Fruit fly (Drosophila melanogaster) whole organism, embryonic: ENCODE measurements around the gene CG42366.
A peak's percentile ranks its signal among the peaks of the same experiment; 100 is the strongest.

ENCODE experiments used
- Abd-B ChIP-seq: fragments of 200-800 bp; sonication (Bioruptor generic); optimal IDR thresholded peaks from 2 replicates; lab custom pipeline; 2018; ENCODE audit warnings: missing biosample characterization, mild to moderate bottlenecking, missing genetic modification characterization, moderate library complexity
- Ada2b ChIP-seq: fragments of 200-800 bp; sonication (Bioruptor generic); IDR thresholded peaks from 2 replicates; pipeline ENCODE4 v1.3.6; 2022; ENCODE audit warnings: missing biosample characterization, missing genetic modification characterization
- Adf1 ChIP-seq: fragments of 200-800 bp; sonication (Bioruptor generic); IDR thresholded peaks from 2 replicates; pipeline ENCODE4 v1.3.6; 2022; ENCODE audit warnings: missing biosample characterization, missing genetic modification characterization
- Bgb ChIP-seq: fragments of 200-800 bp; sonication (Bioruptor generic); IDR thresholded peaks from 2 replicates; pipeline ENCODE4 v1.3.6; 2022; ENCODE audit warnings: missing biosample characterization, missing genetic modification characterization; ENCODE audit not compliant: partially characterized antibody
- CG10274 ChIP-seq: fragments of 200-800 bp; sonication (Bioruptor generic); optimal IDR thresholded peaks from 3 replicates; lab custom pipeline; 2017; ENCODE audit warnings: missing biosample characterization, mild to moderate bottlenecking, missing genetic modification characterization
- CG10959 ChIP-seq: fragments of 200-800 bp; sonication (Bioruptor generic); IDR thresholded peaks from 2 replicates; pipeline ENCODE4 v1.3.6; 2022; ENCODE audit warnings: missing biosample characterization, missing genetic modification characterization
- CG13287 ChIP-seq: fragments of 200-800 bp; sonication (Bioruptor generic); IDR thresholded peaks from 2 replicates; pipeline ENCODE4 v1.3.6; 2022; ENCODE audit warnings: missing biosample characterization, missing genetic modification characterization; ENCODE audit not compliant: partially characterized antibody
- CG13296 ChIP-seq: fragments of 200-800 bp; sonication (Bioruptor generic); optimal IDR thresholded peaks from 3 replicates; lab custom pipeline; 2018; ENCODE audit warnings: missing biosample characterization, mild to moderate bottlenecking, missing genetic modification characterization
- CG15269 ChIP-seq: fragments of 200-800 bp; sonication (Bioruptor generic); optimal IDR thresholded peaks from 2 replicates; lab custom pipeline; 2018; ENCODE audit warnings: missing biosample characterization, mild to moderate bottlenecking, missing genetic modification characterization, moderate library complexity
- CG15601 ChIP-seq: fragments of 200-800 bp; sonication (Bioruptor generic); optimal IDR thresholded peaks from 3 replicates; lab custom pipeline; 2019; ENCODE audit warnings: missing biosample characterization, mild to moderate bottlenecking, missing genetic modification characterization, moderate library complexity
- CG16779 ChIP-seq: fragments of 200-800 bp; sonication (Bioruptor generic); IDR thresholded peaks from 2 replicates; pipeline ENCODE4 v1.3.6; 2022; ENCODE audit warnings: missing biosample characterization, missing genetic modification characterization
- CG17361 ChIP-seq: fragments of 200-800 bp; sonication (Bioruptor generic); IDR thresholded peaks from 3 replicates; pipeline ENCODE4 v1.3.6; 2022; ENCODE audit warnings: missing biosample characterization, missing genetic modification characterization
- CG1832 ChIP-seq: fragments of 200-800 bp; sonication (Bioruptor generic); optimal IDR thresholded peaks from 2 replicates; lab custom pipeline; 2017; ENCODE audit warnings: missing biosample characterization, mild to moderate bottlenecking, missing genetic modification characterization, inconsistent platforms
- CG2202 ChIP-seq: fragments of 200-800 bp; sonication (Bioruptor generic); optimal IDR thresholded peaks from 2 replicates; lab custom pipeline; 2018; ENCODE audit warnings: missing biosample characterization, mild to moderate bottlenecking, missing genetic modification characterization
- CG2712 ChIP-seq: fragments of 200-800 bp; optimal IDR thresholded peaks from 3 replicates; lab custom pipeline; 2019; ENCODE audit warnings: missing biosample characterization, mild to moderate bottlenecking, missing genetic modification characterization, moderate library complexity
- CG33213 ChIP-seq: fragments of 200-800 bp; sonication (Bioruptor generic); optimal IDR thresholded peaks from 3 replicates; lab custom pipeline; 2016; ENCODE audit warnings: missing biosample characterization, missing genetic modification characterization
- CG4360 ChIP-seq: fragments of 200-800 bp; sonication (Bioruptor generic); IDR thresholded peaks from 2 replicates; pipeline ENCODE4 v1.3.6; 2022; ENCODE audit warnings: missing biosample characterization, missing genetic modification characterization
- CG6175 ChIP-seq: fragments of 200-800 bp; sonication (Bioruptor generic); IDR thresholded peaks from 3 replicates; pipeline ENCODE4 v1.3.6; 2022; ENCODE audit warnings: missing biosample characterization, missing genetic modification characterization
- CG6654 ChIP-seq: fragments of 200-800 bp; sonication (Bioruptor generic); optimal IDR thresholded peaks from 2 replicates; lab custom pipeline; 2017; ENCODE audit warnings: missing biosample characterization, mild to moderate bottlenecking, missing genetic modification characterization
- CG6765 ChIP-seq: fragments of 200-800 bp; sonication (Bioruptor generic); optimal IDR thresholded peaks from 3 replicates; lab custom pipeline; 2017; ENCODE audit warnings: missing biosample characterization, mild to moderate bottlenecking, missing genetic modification characterization
- CG7271 ChIP-seq: fragments of 200-800 bp; sonication (Bioruptor generic); optimal IDR thresholded peaks from 2 replicates; lab custom pipeline; 2018; ENCODE audit warnings: missing biosample characterization, mild to moderate bottlenecking, missing genetic modification characterization, moderate library complexity
- CG7963 ChIP-seq: fragments of 200-800 bp; sonication (Bioruptor generic); IDR thresholded peaks from 3 replicates; pipeline ENCODE4 v1.3.6; 2022; ENCODE audit warnings: missing biosample characterization, missing genetic modification characterization; ENCODE audit not compliant: partially characterized antibody
- CG8281 ChIP-seq: fragments of 200-800 bp; sonication (Bioruptor generic); optimal IDR thresholded peaks from 2 replicates; lab custom pipeline; 2018; ENCODE audit warnings: missing biosample characterization, mild to moderate bottlenecking, missing genetic modification characterization, moderate library complexity
- CG9932 ChIP-seq: fragments of 200-800 bp; sonication (Bioruptor generic); IDR thresholded peaks from 2 replicates; pipeline ENCODE4 v1.3.6; 2022; ENCODE audit warnings: missing biosample characterization, missing genetic modification characterization
- D19B ChIP-seq: fragments of 200-800 bp; sonication (Bioruptor generic); optimal IDR thresholded peaks from 2 replicates; lab custom pipeline; 2017; ENCODE audit warnings: missing biosample characterization, mild to moderate bottlenecking, missing genetic modification characterization
- Dip3 ChIP-seq: fragments of 200-800 bp; sonication (Bioruptor generic); optimal IDR thresholded peaks from 3 replicates; lab custom pipeline; 2016; ENCODE audit warnings: missing biosample characterization, missing genetic modification characterization
- Dll ChIP-seq: fragments of 200-800 bp; sonication (Bioruptor generic); IDR thresholded peaks from 4 replicates; pipeline ENCODE4 v1.3.6; 2022; ENCODE audit warnings: missing biosample characterization, missing genetic modification characterization; ENCODE audit not compliant: partially characterized antibody
- Gug ChIP-seq: fragments of 200-800 bp; sonication (Bioruptor generic); IDR thresholded peaks from 4 replicates; pipeline ENCODE4 v1.3.6; 2022; ENCODE audit warnings: missing biosample characterization, missing genetic modification characterization
- Hr3 ChIP-seq: fragments of 200-800 bp; sonication (Bioruptor generic); optimal IDR thresholded peaks from 3 replicates; lab custom pipeline; 2016; ENCODE audit warnings: missing biosample characterization, missing genetic modification characterization
- Neu2 ChIP-seq: fragments of 200-800 bp; sonication (Bioruptor generic); optimal IDR thresholded peaks from 3 replicates; lab custom pipeline; 2016; ENCODE audit warnings: missing biosample characterization, missing genetic modification characterization, borderline replicate concordance
- Scr ChIP-seq: fragments of 200-800 bp; sonication (Bioruptor generic); IDR thresholded peaks from 2 replicates; pipeline ENCODE4 v1.3.6; 2022; ENCODE audit warnings: missing biosample characterization, missing genetic modification characterization; ENCODE audit not compliant: partially characterized antibody
- ash1 ChIP-seq: fragments of 200-800 bp; sonication (Bioruptor generic); optimal IDR thresholded peaks from 2 replicates; lab custom pipeline; 2018; ENCODE audit warnings: missing biosample characterization, mild to moderate bottlenecking, missing genetic modification characterization
- crol ChIP-seq: fragments of 200-800 bp; sonication (Bioruptor generic); IDR thresholded peaks from 2 replicates; pipeline ENCODE4 v1.3.6; 2022; ENCODE audit warnings: missing biosample characterization, missing genetic modification characterization
- da ChIP-seq: fragments of 200-800 bp; sonication (Bioruptor generic); optimal IDR thresholded peaks from 2 replicates; lab custom pipeline; 2016; ENCODE audit warnings: missing biosample characterization, missing genetic modification characterization
- dpn ChIP-seq, 2 experiments: fragments of 200-800 bp; sonication (Bioruptor generic); optimal IDR thresholded peaks; 3 replicates each; lab custom pipeline; 2016; ENCODE audit warnings: missing biosample characterization in 2 of 2, missing genetic modification characterization in 2 of 2
- fd96Cb ChIP-seq: fragments of 200-800 bp; sonication (Bioruptor generic); optimal IDR thresholded peaks from 2 replicates; lab custom pipeline; 2018; ENCODE audit warnings: missing biosample characterization, mild to moderate bottlenecking, missing genetic modification characterization, moderate library complexity
- kay ChIP-seq: fragments of 200-800 bp; sonication (Bioruptor generic); optimal IDR thresholded peaks from 2 replicates; lab custom pipeline; 2016; ENCODE audit warnings: missing biosample characterization, missing genetic modification characterization
- luna ChIP-seq: fragments of 200-800 bp; sonication (Bioruptor generic); optimal IDR thresholded peaks from 2 replicates; lab custom pipeline; 2016; ENCODE audit warnings: missing biosample characterization, missing genetic modification characterization
- mld ChIP-seq: fragments of 200-800 bp; sonication (Bioruptor generic); IDR thresholded peaks from 3 replicates; pipeline ENCODE4 v1.3.6; 2022; ENCODE audit warnings: missing biosample characterization, missing genetic modification characterization; ENCODE audit not compliant: partially characterized antibody
- nau ChIP-seq: fragments of 200-800 bp; sonication (Bioruptor generic); optimal IDR thresholded peaks from 3 replicates; lab custom pipeline; 2017; ENCODE audit warnings: missing biosample characterization, mild to moderate bottlenecking, missing genetic modification characterization, missing genetic modification reagents
- odd ChIP-seq: fragments of 200-800 bp; sonication (Bioruptor generic); optimal IDR thresholded peaks from 2 replicates; lab custom pipeline; 2017; ENCODE audit warnings: missing biosample characterization, mild to moderate bottlenecking, missing genetic modification characterization
- pan ChIP-seq, 4 experiments: fragments of >200 bp in 3 of 4; fragments of 200-800 bp in 1 of 4; sonication (Bioruptor generic) in 1 of 4; optimal IDR thresholded peaks in 3 of 4; IDR thresholded peaks in 1 of 4; 2 replicates each; pipeline versions ENCODE4 v1.3.6 to Lab custom; 2017 to 2022; ENCODE audit warnings: missing biosample characterization in 2 of 4, missing genetic modification characterization in 2 of 4, mixed read lengths in 1 of 4
- sc ChIP-seq, 3 experiments: fragments of >200 bp in 2 of 3; fragments of 200-800 bp in 1 of 3; sonication (Bioruptor generic) in 1 of 3; optimal IDR thresholded peaks; 2 replicates in 2 of 3; 3 replicates in 1 of 3; lab custom pipeline; 2017; ENCODE audit warnings: mild to moderate bottlenecking in 1 of 3, missing biosample characterization in 1 of 3, missing genetic modification characterization in 1 of 3, missing genetic modification reagents in 1 of 3
- slp2 ChIP-seq: fragments of 200-800 bp; sonication (Bioruptor generic); optimal IDR thresholded peaks from 2 replicates; lab custom pipeline; 2016; ENCODE audit warnings: missing biosample characterization, missing genetic modification characterization
- sna ChIP-seq: fragments of 200-800 bp; sonication (Bioruptor generic); IDR thresholded peaks from 2 replicates; pipeline ENCODE4 v1.3.6; 2022; ENCODE audit warnings: missing biosample characterization, missing genetic modification characterization; ENCODE audit not compliant: partially characterized antibody
- sob ChIP-seq: fragments of 200-800 bp; sonication (Bioruptor generic); IDR thresholded peaks from 2 replicates; pipeline ENCODE4 v1.3.6; 2022; ENCODE audit warnings: missing biosample characterization, missing genetic modification characterization
- unc-4 ChIP-seq: fragments of 200-800 bp; sonication (Bioruptor generic); IDR thresholded peaks from 2 replicates; pipeline ENCODE4 v1.3.6; 2022; ENCODE audit warnings: missing biosample characterization, missing genetic modification characterization; ENCODE audit not compliant: partially characterized antibody
- usp ChIP-seq: fragments of >200 bp; optimal IDR thresholded peaks from 2 replicates; lab custom pipeline; 2017; ENCODE audit warnings: missing biosample characterization, missing genetic modification characterization
- yki ChIP-seq: fragments of >200 bp; optimal IDR thresholded peaks from 3 replicates; lab custom pipeline; 2018

CG42366 gene

dm6 chr2L:9954119-9954518 is 29.2 kb downstream of the CG42366 start, which contains the start of the genes CG13126 and CG4709 (continued):
- TF ChIP-seq CG33213 = peak; percentile 49
- peak; percentile 76 for TF ChIP-seq CG8281 (tag; lab: Kevin White, UChicago)
- peak; percentile 80 for TF ChIP-seq Ada2b (GFP tag; lab: Robert Waterston, UW)
- TF ChIP-seq CG15269 (tag; lab: Kevin White, UChicago) = peak; percentile 91
- no peak for TF ChIP-seq Scr (GFP tag; lab: Robert Waterston, UW)
- peak; percentile 89 for TF ChIP-seq Hr3 (GFP tag; lab: Kevin White, UChicago)
- TF ChIP-seq CG6765 = peak; percentile 88
- no peak for TF ChIP-seq CG16779 (GFP tag; lab: Robert Waterston, UW)
- TF ChIP-seq Dll (GFP tag; lab: Robert Waterston, UW) = no peak
- 0 out of 2 replicates have a peak, but pooled peaks have one; percentile 25 for TF ChIP-seq unc-4
- TF ChIP-seq CG2202 = peak; percentile 85
- TF ChIP-seq dpn (GFP tag; optimal IDR thresholded peaks at IDR 0.05; lab: Kevin White, UChicago) = peak; percentile 2 to 93
- peak; percentile 91 for TF ChIP-seq CG13296 (GFP tag; lab: Kevin White, UChicago)
- no peak for TF ChIP-seq Bgb (GFP tag; lab: Robert Waterston, UW)
- TF ChIP-seq CG17361 (GFP tag; lab: Robert Waterston, UW) = peak; percentile 97
- peak; percentile 16 for TF ChIP-seq CG10274
- TF ChIP-seq CG6654 (GFP tag; lab: Kevin White, UChicago) = peak; percentile 73
- peak; percentile 26 for TF ChIP-seq slp2
- TF ChIP-seq fd96Cb (tag; lab: Kevin White, UChicago) = peak; percentile 91
- no peak for TF ChIP-seq crol
- peak; percentile 82 for TF ChIP-seq kay (GFP tag; lab: Kevin White, UChicago)
- TF ChIP-seq sna (GFP tag; lab: Robert Waterston, UW) = no peak
- TF ChIP-seq CG7963 = no peak
- peak; percentile 52 for TF ChIP-seq Dip3 (GFP tag; lab: Kevin White, UChicago)
- no peak for TF ChIP-seq sc (optimal IDR thresholded peaks at IDR 0.05; lab: Kevin White, UChicago)
- peak; percentile 82 for TF ChIP-seq sc (GFP tag; optimal IDR thresholded peaks at IDR 0.05; lab: Kevin White, UChicago)
- TF ChIP-seq D19B (GFP tag; lab: Kevin White, UChicago) = peak; percentile 81
- TF ChIP-seq nau (GFP tag; lab: Kevin White, UChicago) = peak; percentile 85
- TF ChIP-seq luna (GFP tag; lab: Kevin White, UChicago) = no peak
- no peak for TF ChIP-seq da
- TF ChIP-seq CG2712 = peak; percentile 98
- TF ChIP-seq CG4360 (GFP tag; lab: Robert Waterston, UW) = peak; percentile 48
- peak; percentile 82 for TF ChIP-seq odd (GFP tag; lab: Kevin White, UChicago)
- no peak for TF ChIP-seq ash1
- peak; percentile 45; the same call in 1 of the 3 replicates for TF ChIP-seq CG6175 (GFP tag; lab: Robert Waterston, UW)
- peak; percentile 93 for TF ChIP-seq CG7271 (tag; lab: Kevin White, UChicago)
- no peak for TF ChIP-seq Neu2 (GFP tag; lab: Kevin White, UChicago)
- no peak for TF ChIP-seq mld (GFP tag; lab: Robert Waterston, UW)
- TF ChIP-seq pan (optimal IDR thresholded peaks at IDR 0.05; lab: Kevin White, UChicago) = no peak
- TF ChIP-seq pan (GFP tag; optimal IDR thresholded peaks at IDR 0.05 in 1 of 2, IDR thresholded peaks at IDR 0.05 in 1 of 2) = peak in 1 of 2 experiments; percentile 94
- TF ChIP-seq yki (lab: Kevin White, UChicago) = no peak
- TF ChIP-seq Abd-B = peak; percentile 83
- no peak for TF ChIP-seq CG1832 (GFP tag; lab: Kevin White, UChicago)
- TF ChIP-seq CG9932 (GFP tag; lab: Robert Waterston, UW) = peak; percentile 90
- TF ChIP-seq CG10959 = peak; percentile 80
- no peak for TF ChIP-seq usp
- TF ChIP-seq Adf1 (GFP tag; lab: Robert Waterston, UW) = peak; percentile 70
- peak; percentile 48; the same call in 2 of the 4 replicates for TF ChIP-seq Gug
- peak; percentile 90 for TF ChIP-seq CG15601
- peak; percentile 91 for TF ChIP-seq sob (GFP tag; lab: Robert Waterston, UW)
- TF ChIP-seq CG13287 = no peak; the same call in 1 of the 2 replicates
